Worm (Caenorhabditis elegans) whole organism, L3 larva: ENCODE measurements around the gene R04F11.3.

ENCODE experiments used
- ceh-82 ChIP-seq: fragments of 150-350 bp; optimal IDR thresholded peaks from 2 replicates; lab custom pipeline; 2014; ENCODE audit warnings: missing biosample characterization, missing genetic modification characterization
- hmg-11 ChIP-seq: sonication (generic microtip); optimal IDR thresholded peaks from 2 replicates; lab custom pipeline; 2016; ENCODE audit warnings: missing genetic modification characterization, missing compliant biosample characterization
- nhr-43 ChIP-seq: sonication (generic microtip); optimal IDR thresholded peaks from 2 replicates; lab custom pipeline; 2016; ENCODE audit warnings: mild to moderate bottlenecking, missing genetic modification characterization, missing compliant biosample characterization; ENCODE audit not compliant: poor library complexity, severe bottlenecking

DNA sequence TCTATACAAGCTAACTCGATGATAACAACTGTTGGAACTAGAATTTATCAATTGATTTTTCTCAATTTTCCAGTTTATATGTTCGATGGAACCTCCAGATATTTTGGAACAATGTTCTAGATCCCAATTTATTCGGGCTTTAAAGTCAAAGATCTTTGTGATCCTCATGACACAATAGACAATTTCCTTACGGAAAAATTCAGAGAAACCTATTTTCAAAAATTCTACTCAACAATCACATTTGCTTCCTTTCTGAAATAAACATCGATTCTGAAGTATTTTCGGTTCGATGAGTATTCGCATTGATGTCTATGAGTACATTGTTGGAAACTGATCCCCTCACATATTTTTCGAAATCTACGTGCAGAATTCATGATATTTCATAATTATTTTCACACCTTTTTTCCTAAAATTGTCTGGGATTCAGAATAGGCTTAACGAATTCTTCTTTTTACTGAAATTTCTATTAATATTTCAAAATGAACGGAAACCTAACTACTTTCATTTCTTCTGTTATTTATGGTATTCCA is 9.9 kb downstream of the R04F11.3 start, which contains the start of gene srg-45:
- no peak for TF ChIP-seq ceh-82 (tag; lab: Kevin White, UChicago)
- TF ChIP-seq hmg-11 (tag; lab: Kevin White, UChicago), result no peak
- no peak for TF ChIP-seq nhr-43 (tag; lab: Kevin White, UChicago)
